Worm (Caenorhabditis elegans) whole organism, early embryonic: Measurements from ENCODE around the gene Y54E2A.10.

Experiments used
- ama-1 ChIP-seq: fragments of 150-350 bp; optimal IDR thresholded peaks from 2 replicates; lab custom pipeline; 2014
- ceh-13 ChIP-seq: fragments of 200-800 bp; sonication (Bioruptor generic); optimal IDR thresholded peaks from 2 replicates; lab custom pipeline; 2018; ENCODE audit warnings: mild to moderate bottlenecking, missing genetic modification characterization, missing compliant biosample characterization
- ceh-36 ChIP-seq: sonication (generic microtip); optimal IDR thresholded peaks from 2 replicates; lab custom pipeline; 2016; ENCODE audit warnings: missing genetic modification characterization, inconsistent platforms, missing compliant biosample characterization
- ets-7 ChIP-seq: sonication (generic microtip); optimal IDR thresholded peaks from 2 replicates; lab custom pipeline; 2016; ENCODE audit warnings: missing genotype, missing genetic modification characterization, missing compliant biosample characterization
- flt-1 ChIP-seq: fragments of 200-800 bp; sonication (Bioruptor generic); IDR thresholded peaks from 2 replicates; pipeline ENCODE4 v1.3.6; 2022; ENCODE audit warnings: missing genetic modification characterization, missing compliant biosample characterization
- hmbx-1 ChIP-seq: sonication (generic microtip); optimal IDR thresholded peaks from 2 replicates; lab custom pipeline; 2016; ENCODE audit warnings: mild to moderate bottlenecking, missing genetic modification characterization, missing compliant biosample characterization
- hnd-1 ChIP-seq: sonication (generic microtip); optimal IDR thresholded peaks from 2 replicates; lab custom pipeline; 2016; ENCODE audit warnings: missing genetic modification characterization, missing compliant biosample characterization
- scrt-1 ChIP-seq: fragments of 200-800 bp; sonication (Bioruptor generic); IDR thresholded peaks from 2 replicates; pipeline ENCODE4 v1.3.6; 2022; ENCODE audit warnings: missing genetic modification characterization, missing compliant biosample characterization
- sea-1 ChIP-seq: fragments of 200-800 bp; sonication (Bioruptor generic); conservative IDR thresholded peaks from 2 replicates; pipeline ENCODE4 v1.3.6; 2022; ENCODE audit warnings: missing genetic modification characterization, missing compliant biosample characterization
- tbx-11 ChIP-seq: fragments of 200-800 bp; sonication (Bioruptor generic); IDR thresholded peaks from 2 replicates; pipeline ENCODE4 v1.3.6; 2022; ENCODE audit warnings: missing genetic modification characterization, missing compliant biosample characterization
- tbx-37 ChIP-seq: fragments of 200-800 bp; sonication (Bioruptor generic); conservative IDR thresholded peaks from 2 replicates; pipeline ENCODE4 v1.3.6; 2022; ENCODE audit warnings: missing genetic modification reagents, missing genetic modification characterization, missing compliant biosample characterization
- tra-4 ChIP-seq: sonication (generic microtip); optimal IDR thresholded peaks from 2 replicates; lab custom pipeline; 2017; ENCODE audit warnings: missing genetic modification characterization, missing compliant biosample characterization

Gene Y54E2A.10

ce11 chrII:14832055-14832454 is 41.2 kb downstream of the Y54E2A.10 start:
- TF ChIP-seq tbx-37 (GFP tag; lab: Robert Waterston, UW) = no peak
- no peak for TF ChIP-seq flt-1 (GFP tag; lab: Robert Waterston, UW)
- TF ChIP-seq scrt-1 (GFP tag; lab: Robert Waterston, UW) = no peak
- TF ChIP-seq ceh-36 = peak; percentile 6

- TF ChIP-seq ets-7 = no peak
- TF ChIP-seq ceh-36 = no peak
- no peak for TF ChIP-seq ama-1 (lab: Kevin White, UChicago)
- no peak for TF ChIP-seq ceh-13 (GFP tag; lab: Kevin White, UChicago)
- TF ChIP-seq tra-4 (tag; lab: Kevin White, UChicago) = no peak
- no peak for TF ChIP-seq flt-1 (GFP tag; lab: Robert Waterston, UW)
- no peak for TF ChIP-seq tbx-37 (GFP tag; lab: Robert Waterston, UW)
Measured at ce11 chrII:14838596-14839215, 47.9 kb downstream of the Y54E2A.10 start.

ce11 chrII:14841253-14841652 is 50.4 kb downstream of the Y54E2A.10 start:
- no peak for TF ChIP-seq flt-1 (GFP tag; lab: Robert Waterston, UW)
- TF ChIP-seq ets-7 = no peak
- no peak for TF ChIP-seq tbx-37 (GFP tag; lab: Robert Waterston, UW)
- TF ChIP-seq sea-1 (GFP tag; lab: Robert Waterston, UW) = no peak
- no peak for TF ChIP-seq tbx-11 (GFP tag; lab: Robert Waterston, UW)
- no peak for TF ChIP-seq hmbx-1 (tag; lab: Kevin White, UChicago)
- no peak for TF ChIP-seq tra-4 (tag; lab: Kevin White, UChicago)
- no peak for TF ChIP-seq ceh-36
- no peak for TF ChIP-seq hnd-1 (tag; lab: Kevin White, UChicago)
